Fruit fly (Drosophila melanogaster): ENCODE measurements around the gene CG33635.

The CG33635 gene

dm6 chr2L:203529-204127 is 45.2 kb upstream of the CG33635 start, which contains the start of gene mRpL10 (continued):
- TF ChIP-seq cwo (GFP tag; optimal IDR thresholded peaks at IDR 0.05) (no peak), az2 (GFP tag; optimal IDR thresholded peaks at IDR 0.05) (peak; percentile 14), Sry-δ (GFP tag; optimal IDR thresholded peaks at IDR 0.05) (peak; percentile 72), HLH54F (GFP tag; optimal IDR thresholded peaks at IDR 0.05) (peak; percentile 14), dpn (GFP tag; optimal IDR thresholded peaks at IDR 0.05) (peak; percentile 28 to 46), Chrac-16 (GFP tag; optimal IDR thresholded peaks at IDR 0.05) (peak; percentile 11), hbn (GFP tag; IDR thresholded peaks at IDR 0.05; ENCODE audit: partially characterized antibody) (peak; percentile 93), unc-4 (GFP tag; IDR thresholded peaks at IDR 0.05; ENCODE audit: partially characterized antibody) (peak; percentile 94), vfl (GFP tag; optimal IDR thresholded peaks at IDR 0.05) (peak; percentile 28), CG30020 (tag; optimal IDR thresholded peaks at IDR 0.05) (peak; percentile 65), Hand (GFP tag; optimal IDR thresholded peaks at IDR 0.05) (no peak), vvl (GFP tag; IDR thresholded peaks at IDR 0.05) (peak; percentile 60; the same call in 1 of the 2 replicates), CG6791 (GFP tag; IDR thresholded peaks at IDR 0.05; ENCODE audit: partially characterized antibody) (peak; percentile 90), mam (GFP tag; optimal IDR thresholded peaks at IDR 0.05) (peak; percentile 20), lilli (GFP tag; optimal IDR thresholded peaks at IDR 0.05) (peak; percentile 55), Ets97D (GFP tag; optimal IDR thresholded peaks at IDR 0.05) (peak; percentile 52), CG2129 (GFP tag; IDR thresholded peaks at IDR 0.05; ENCODE audit: partially characterized antibody) (peak; percentile 68), D19B (GFP tag; optimal IDR thresholded peaks at IDR 0.05) (no peak), crp (GFP tag; optimal IDR thresholded peaks at IDR 0.05) (no peak), chinmo (GFP tag; IDR thresholded peaks at IDR 0.05; ENCODE audit: partially characterized antibody) (peak; percentile 91), gfzf (GFP tag; optimal IDR thresholded peaks at IDR 0.05) (peak; percentile 34), Antp (GFP tag; optimal IDR thresholded peaks at IDR 0.05) (no peak), hb (GFP tag; IDR thresholded peaks at IDR 0.05; ENCODE audit: partially characterized antibody) (peak; percentile 81), Xbp1 (GFP tag; optimal IDR thresholded peaks at IDR 0.05) (peak; percentile 20), Scr (GFP tag; IDR thresholded peaks at IDR 0.05; ENCODE audit: partially characterized antibody) (peak; percentile 93), YL-1 (GFP tag; optimal IDR thresholded peaks at IDR 0.05) (peak; percentile 75), Stat92E (GFP tag; optimal IDR thresholded peaks at IDR 0.05) (no peak), CG9932 (GFP tag; IDR thresholded peaks at IDR 0.05) (no peak; the same call in 1 of the 2 replicates), pzg (GFP tag; optimal IDR thresholded peaks at IDR 0.05) (peak; percentile 69), Hr3 (GFP tag; optimal IDR thresholded peaks at IDR 0.05) (peak; percentile 28), Nf-YC (tag; optimal IDR thresholded peaks at IDR 0.05) (no peak), Doc3 (GFP tag; IDR thresholded peaks at IDR 0.05; ENCODE audit: partially characterized antibody) (peak; percentile 88), CG9437 (GFP tag; optimal IDR thresholded peaks at IDR 0.05) (peak; percentile 29), Rfx (GFP tag; IDR thresholded peaks at IDR 0.05) (peak; percentile 29; the same call in 1 of the 2 replicates), Dip3 (GFP tag; optimal IDR thresholded peaks at IDR 0.05) (peak; percentile 17), tin (GFP tag; optimal IDR thresholded peaks at IDR 0.05) (peak; percentile 8), HmgD (GFP tag; optimal IDR thresholded peaks at IDR 0.05) (no peak), CG13287 (GFP tag; IDR thresholded peaks at IDR 0.05; ENCODE audit: partially characterized antibody) (peak; percentile 94), Hsf (GFP tag; optimal IDR thresholded peaks at IDR 0.05) (peak; percentile 10), CG12391 (tag; optimal IDR thresholded peaks at IDR 0.05) (peak; percentile 56), mld (GFP tag; IDR thresholded peaks at IDR 0.05; ENCODE audit: partially characterized antibody) (peak; percentile 77), trem (tag; optimal IDR thresholded peaks at IDR 0.05) (peak; percentile 72), dm (GFP tag; optimal IDR thresholded peaks at IDR 0.05) (peak; percentile 46), CG4360 (GFP tag; IDR thresholded peaks at IDR 0.05) (no peak), CG3163 (GFP tag; optimal IDR thresholded peaks at IDR 0.05) (no peak), amos (GFP tag; IDR thresholded peaks at IDR 0.05; ENCODE audit: partially characterized antibody) (peak; percentile 94), nom (GFP tag; optimal IDR thresholded peaks at IDR 0.05) (peak; percentile 19), ems (GFP tag; optimal IDR thresholded peaks at IDR 0.05) (peak; percentile 35)
